Worm (Caenorhabditis elegans): Measurements from ENCODE around the gene T15H9.5.

The T15H9.5 gene

DNA sequence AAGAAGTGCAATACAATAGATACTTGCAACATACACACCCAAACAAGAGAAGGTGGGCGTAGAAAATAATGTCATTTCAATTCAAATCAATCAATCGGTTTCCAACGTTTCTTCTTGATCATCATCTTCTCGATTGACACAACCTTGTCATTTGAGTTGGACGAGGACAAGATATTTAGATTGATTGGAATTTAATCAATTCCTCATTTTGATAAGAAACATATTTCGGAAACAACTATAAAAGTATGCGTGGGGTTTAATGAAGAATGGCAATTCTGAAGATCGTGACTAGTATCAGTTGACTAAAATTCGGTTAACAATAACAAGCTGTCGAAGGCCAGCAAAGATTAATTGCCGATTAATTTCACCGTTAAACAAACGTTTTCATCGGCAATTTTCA is 9.4 kb upstream of the T15H9.5 start:
- TF ChIP-seq ztf-29 (GFP tag; IDR thresholded peaks at IDR 0.05) (no peak), cog-1 (tag; optimal IDR thresholded peaks at IDR 0.05) (no peak), tab-1 (GFP tag; IDR thresholded peaks at IDR 0.05) (no peak), flt-1 (GFP tag; IDR thresholded peaks at IDR 0.05) (no peak), ref-1 (GFP tag; conservative IDR thresholded peaks at IDR 0.05) (no peak), ztf-23 (GFP tag; IDR thresholded peaks at IDR 0.05) (no peak), klf-2 (GFP tag; conservative IDR thresholded peaks at IDR 0.05) (no peak), med-1 (GFP tag; optimal IDR thresholded peaks at IDR 0.05; ENCODE audit: insufficient read depth) (no peak), T22C8.4 (GFP tag; IDR thresholded peaks at IDR 0.05) (no peak)

DNA sequence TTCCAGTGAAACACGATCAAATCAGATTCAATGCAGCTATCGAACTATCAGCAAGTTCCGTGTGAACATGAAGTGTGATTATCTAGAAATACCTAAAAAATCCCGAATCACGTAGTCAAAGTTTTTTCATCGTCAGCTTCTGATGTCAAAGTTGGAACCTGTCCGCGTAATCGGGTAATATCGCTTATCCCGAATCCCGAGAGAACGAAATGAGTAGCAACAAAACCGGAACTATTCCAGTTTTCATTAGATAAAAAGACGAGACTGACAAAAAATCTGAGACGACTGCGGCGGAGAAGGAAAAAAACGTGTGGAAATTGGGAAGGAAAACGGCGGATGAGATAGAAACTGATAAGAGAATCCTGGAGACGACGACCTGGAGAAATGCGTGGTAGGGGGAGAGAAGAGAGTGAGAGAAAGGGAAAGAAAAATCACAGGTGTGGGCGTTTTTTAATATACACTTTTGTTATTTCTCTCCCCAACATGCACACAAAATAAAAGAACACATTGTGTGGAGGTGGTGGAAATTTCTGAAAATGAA is 8.8 kb upstream of the T15H9.5 start:
- TF ChIP-seq T22C8.4 (GFP tag; IDR thresholded peaks at IDR 0.05), result no peak
- no peak for TF ChIP-seq med-1 (GFP tag; optimal IDR thresholded peaks at IDR 0.05; ENCODE audit: insufficient read depth)
- TF ChIP-seq ztf-29 (GFP tag; IDR thresholded peaks at IDR 0.05), result no peak
- no peak for TF ChIP-seq cog-1 (tag; optimal IDR thresholded peaks at IDR 0.05)
- no peak for TF ChIP-seq flt-1 (GFP tag; IDR thresholded peaks at IDR 0.05)
- no peak for TF ChIP-seq tab-1 (GFP tag; IDR thresholded peaks at IDR 0.05)
- TF ChIP-seq ztf-23 (GFP tag; IDR thresholded peaks at IDR 0.05), result no peak
- no peak for TF ChIP-seq ref-1 (GFP tag; conservative IDR thresholded peaks at IDR 0.05)

DNA sequence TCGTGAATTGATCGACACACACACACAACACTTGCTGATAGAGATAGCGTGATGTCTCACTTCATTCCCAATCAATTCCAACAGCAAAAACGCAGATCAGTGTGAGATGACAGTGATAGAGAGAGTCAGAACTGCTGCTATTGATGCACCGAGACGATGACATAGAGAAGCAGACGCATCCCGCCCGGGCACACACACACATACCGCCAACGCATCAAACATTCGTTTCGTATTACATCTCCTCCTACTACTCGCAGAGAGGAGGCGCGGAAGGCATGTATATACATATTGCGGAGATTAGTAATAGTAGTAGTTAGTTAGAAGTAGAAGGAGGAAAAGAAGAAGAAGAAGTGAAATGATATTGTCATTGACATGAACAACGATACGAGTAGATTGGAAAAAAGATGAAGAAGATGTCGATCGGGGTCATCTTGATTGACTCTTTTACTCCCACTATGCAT is 8.2 kb upstream of the T15H9.5 start:
- 0 out of 2 replicates have a peak, but pooled peaks have one; percentile 27 for TF ChIP-seq T22C8.4 (GFP tag; IDR thresholded peaks at IDR 0.05)
- 0 out of 2 replicates have a peak, but pooled peaks have one; percentile 44 for TF ChIP-seq ztf-23 (GFP tag; IDR thresholded peaks at IDR 0.05)
- peak; percentile 72 for TF ChIP-seq cog-1 (tag; optimal IDR thresholded peaks at IDR 0.05)
- TF ChIP-seq ref-1 (GFP tag; conservative IDR thresholded peaks at IDR 0.05), result no peak
- peak; percentile 50; the same call in 1 of the 2 replicates for TF ChIP-seq flt-1 (GFP tag; IDR thresholded peaks at IDR 0.05)

DNA sequence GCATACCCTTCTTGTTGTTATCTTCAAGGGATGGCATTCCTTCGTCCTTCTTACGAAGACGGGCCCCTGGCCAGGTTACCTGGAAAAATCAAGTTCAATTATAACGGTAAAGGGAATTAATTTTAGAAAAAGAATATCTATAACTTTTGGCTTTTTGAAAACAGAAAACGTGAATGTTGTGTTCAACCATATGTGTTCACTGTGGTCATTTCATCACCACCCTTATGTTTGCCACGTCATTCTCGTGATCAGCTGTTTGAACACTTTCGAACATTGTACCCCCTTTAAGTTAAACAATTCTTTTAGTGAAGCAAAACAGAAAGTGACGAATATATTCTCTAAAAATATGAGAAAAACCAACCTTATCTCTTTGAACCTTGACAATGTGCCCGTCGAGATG is 7.5 kb upstream of the T15H9.5 start:
- TF ChIP-seq flt-1 (GFP tag; IDR thresholded peaks at IDR 0.05) (no peak), med-1 (GFP tag; optimal IDR thresholded peaks at IDR 0.05; ENCODE audit: insufficient read depth) (no peak), cog-1 (tag; optimal IDR thresholded peaks at IDR 0.05) (no peak), klf-2 (GFP tag; conservative IDR thresholded peaks at IDR 0.05) (no peak), ref-1 (GFP tag; conservative IDR thresholded peaks at IDR 0.05) (no peak), tab-1 (GFP tag; IDR thresholded peaks at IDR 0.05) (no peak), ztf-23 (GFP tag; IDR thresholded peaks at IDR 0.05) (no peak), T22C8.4 (GFP tag; IDR thresholded peaks at IDR 0.05) (no peak), ztf-29 (GFP tag; IDR thresholded peaks at IDR 0.05) (no peak)

DNA sequence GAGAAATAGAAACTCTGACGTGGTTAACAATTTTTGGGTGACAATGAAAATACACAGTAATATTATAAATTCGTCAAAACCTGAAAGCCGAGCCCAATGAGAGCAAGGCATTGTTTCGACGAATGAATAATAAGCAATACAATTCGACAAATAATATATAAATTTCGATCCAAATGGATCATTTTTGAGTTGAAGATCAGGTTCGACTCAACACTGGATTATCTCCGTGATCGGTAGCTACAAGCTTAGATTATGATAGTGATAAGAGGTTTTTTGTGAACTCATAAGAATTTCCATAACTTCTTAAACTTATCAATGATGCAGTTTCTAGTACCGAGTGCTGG is 6.6 kb upstream of the T15H9.5 start:
- TF ChIP-seq ztf-29 (GFP tag; IDR thresholded peaks at IDR 0.05) (no peak), tab-1 (GFP tag; IDR thresholded peaks at IDR 0.05) (no peak), ztf-23 (GFP tag; IDR thresholded peaks at IDR 0.05) (no peak), flt-1 (GFP tag; IDR thresholded peaks at IDR 0.05) (no peak), ref-1 (GFP tag; conservative IDR thresholded peaks at IDR 0.05) (no peak), T22C8.4 (GFP tag; IDR thresholded peaks at IDR 0.05) (no peak), cog-1 (tag; optimal IDR thresholded peaks at IDR 0.05) (no peak), klf-2 (GFP tag; conservative IDR thresholded peaks at IDR 0.05) (no peak), med-1 (GFP tag; optimal IDR thresholded peaks at IDR 0.05; ENCODE audit: insufficient read depth) (no peak)

DNA sequence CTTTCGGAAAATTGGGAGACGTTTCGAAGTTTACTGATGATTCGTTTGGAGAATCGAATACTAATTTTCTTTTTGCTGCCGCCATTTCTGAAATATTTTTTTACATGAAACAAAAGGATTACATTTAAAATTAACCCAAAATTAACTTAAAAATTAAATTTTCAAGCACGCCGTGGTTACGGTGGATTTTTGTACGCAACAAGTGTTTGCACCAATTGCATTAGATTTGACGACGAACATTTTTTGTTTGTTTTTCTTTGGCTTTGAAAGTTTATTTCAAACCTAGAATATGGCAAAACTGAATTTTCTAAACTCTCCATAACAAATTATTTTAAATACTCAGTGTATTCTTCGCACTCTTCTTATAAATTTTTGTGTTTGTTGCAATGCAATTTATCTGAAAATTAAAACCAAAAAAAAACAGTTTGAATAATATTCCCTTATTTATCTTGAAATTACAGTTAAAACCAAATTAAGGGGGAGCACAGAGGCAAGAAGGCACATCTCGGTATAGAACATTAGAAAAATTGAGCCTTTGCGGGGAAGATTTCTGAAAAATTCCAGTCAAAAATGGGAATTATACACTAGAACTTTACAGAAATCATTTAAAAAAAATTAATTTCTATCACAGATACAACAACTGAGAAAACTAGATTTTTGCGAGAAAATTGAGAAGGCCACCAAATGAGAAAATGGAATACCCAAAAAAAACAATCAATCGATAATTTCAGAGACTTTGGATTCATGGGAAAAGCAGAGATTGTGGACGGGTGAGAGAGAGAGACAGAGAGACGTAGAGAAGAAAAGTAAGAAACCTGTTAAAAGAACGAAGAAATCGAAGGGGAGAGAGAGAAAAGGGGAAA is 6.0 kb upstream of the T15H9.5 start, which contains the start of gene hal-3:
Gene hal-3 (minus strand): TSS at position 87 of the 863 bp plus-strand sequence.
- 0 out of 2 replicates have a peak, but pooled peaks have one; percentile 37 for TF ChIP-seq T22C8.4 (GFP tag; IDR thresholded peaks at IDR 0.05)
- TF ChIP-seq ztf-29 (GFP tag; IDR thresholded peaks at IDR 0.05), result no peak
- TF ChIP-seq ref-1 (GFP tag; conservative IDR thresholded peaks at IDR 0.05), result no peak

DNA sequence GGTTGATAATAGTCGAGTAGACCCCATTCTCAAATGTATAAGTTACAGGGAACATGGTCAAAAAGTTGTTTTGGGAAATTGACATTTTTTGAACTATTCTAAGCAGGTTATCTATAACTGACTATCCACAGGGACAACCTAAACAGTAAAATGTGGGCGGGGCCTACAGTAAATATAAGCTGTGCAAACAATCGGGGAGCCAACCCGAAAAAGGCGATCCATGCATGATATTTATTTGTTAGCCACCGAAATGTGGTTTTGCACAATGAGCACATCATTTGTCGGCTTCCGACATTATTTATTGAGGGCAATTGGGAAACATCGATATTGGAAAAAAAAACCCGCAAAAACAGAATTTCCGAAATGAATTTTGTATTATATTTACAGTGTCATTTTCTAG is 3.5 kb upstream of the T15H9.5 start, which contains the start of gene hlh-6:
Gene hlh-6 (minus strand): TSS at position 101 of the 400 bp plus-strand sequence.
- TF ChIP-seq tab-1 (GFP tag; IDR thresholded peaks at IDR 0.05), result no peak
- no peak for TF ChIP-seq ztf-29 (GFP tag; IDR thresholded peaks at IDR 0.05)
- no peak for TF ChIP-seq T22C8.4 (GFP tag; IDR thresholded peaks at IDR 0.05)
- TF ChIP-seq ztf-23 (GFP tag; IDR thresholded peaks at IDR 0.05), result no peak
- no peak for TF ChIP-seq med-1 (GFP tag; optimal IDR thresholded peaks at IDR 0.05; ENCODE audit: insufficient read depth)
- no peak for TF ChIP-seq klf-2 (GFP tag; conservative IDR thresholded peaks at IDR 0.05)
- TF ChIP-seq ref-1 (GFP tag; conservative IDR thresholded peaks at IDR 0.05), result no peak
- TF ChIP-seq flt-1 (GFP tag; IDR thresholded peaks at IDR 0.05), result no peak

DNA sequence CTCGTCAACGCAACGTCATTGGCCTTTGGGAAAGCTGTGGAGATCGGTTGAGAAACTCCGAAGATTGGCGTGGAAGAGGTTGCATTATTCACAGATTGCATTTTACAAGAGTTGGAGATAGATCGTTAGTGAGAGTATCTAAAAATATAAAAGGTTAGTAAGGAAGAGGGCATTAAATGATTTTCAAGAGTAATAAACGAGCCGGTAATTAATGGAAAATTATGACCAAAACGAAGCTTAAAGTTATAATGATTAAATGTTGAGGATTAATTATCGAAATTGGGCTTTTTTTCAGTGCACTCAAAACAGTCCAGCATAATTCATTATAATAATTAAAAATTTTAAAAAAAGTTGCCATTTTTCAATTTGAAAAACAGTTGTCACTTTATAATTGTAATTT is 2.0 kb downstream of the T15H9.5 start, which contains the start of gene pap-2:
Gene pap-2 (minus strand): TSS at position 101 of the 400 bp plus-strand sequence.
- TF ChIP-seq flt-1 (GFP tag; IDR thresholded peaks at IDR 0.05), result no peak
- no peak for TF ChIP-seq tab-1 (GFP tag; IDR thresholded peaks at IDR 0.05)
- TF ChIP-seq klf-2 (GFP tag; conservative IDR thresholded peaks at IDR 0.05), result no peak
- no peak for TF ChIP-seq med-1 (GFP tag; optimal IDR thresholded peaks at IDR 0.05; ENCODE audit: insufficient read depth)
- TF ChIP-seq T22C8.4 (GFP tag; IDR thresholded peaks at IDR 0.05), result no peak
- TF ChIP-seq ztf-29 (GFP tag; IDR thresholded peaks at IDR 0.05), result no peak
- TF ChIP-seq cog-1 (tag; optimal IDR thresholded peaks at IDR 0.05), result no peak
- TF ChIP-seq ztf-23 (GFP tag; IDR thresholded peaks at IDR 0.05), result no peak
- TF ChIP-seq ref-1 (GFP tag; conservative IDR thresholded peaks at IDR 0.05), result no peak

DNA sequence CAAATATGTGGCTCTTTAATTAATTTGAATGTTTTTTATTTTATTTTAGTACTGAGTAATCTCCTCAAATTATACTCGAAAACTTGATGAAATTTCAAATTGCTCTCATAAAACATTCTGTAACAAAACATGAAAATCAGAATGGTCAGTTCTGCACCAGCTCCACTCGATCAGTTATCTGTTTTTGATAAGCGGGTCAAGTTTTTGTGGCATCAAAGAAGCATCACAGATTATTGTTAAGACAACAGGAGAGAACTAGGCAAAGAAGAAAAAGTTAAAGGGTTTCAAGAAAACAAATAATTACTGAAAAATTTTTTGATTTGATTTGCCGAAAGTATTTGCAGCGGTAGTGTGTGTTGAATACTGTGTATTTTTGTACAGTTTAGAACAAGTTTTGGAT is 4.1 kb downstream of the T15H9.5 start:
- no peak for TF ChIP-seq med-1 (GFP tag; optimal IDR thresholded peaks at IDR 0.05; ENCODE audit: insufficient read depth)
- no peak for TF ChIP-seq ztf-23 (GFP tag; IDR thresholded peaks at IDR 0.05)
- no peak for TF ChIP-seq ztf-29 (GFP tag; IDR thresholded peaks at IDR 0.05)
- TF ChIP-seq flt-1 (GFP tag; IDR thresholded peaks at IDR 0.05), result no peak

Data from whole organism, midembryonic.